Worm (Caenorhabditis elegans) whole organism, late embryonic: ENCODE data around the gene srh-199.
A peak's percentile ranks its signal among the peaks of the same experiment; 100 is the strongest.

Source experiments
- C08G9.2 ChIP-seq: sonication (generic microtip); optimal IDR thresholded peaks from 2 replicates; lab custom pipeline; 2016; ENCODE audit warnings: mild to moderate bottlenecking, missing genetic modification characterization, moderate library complexity, missing compliant biosample characterization
- C38D4.7 ChIP-seq: fragments of 200-800 bp; sonication (Bioruptor generic); optimal IDR thresholded peaks from 2 replicates; lab custom pipeline; 2018; ENCODE audit warnings: mild to moderate bottlenecking, missing genetic modification characterization, moderate library complexity, missing compliant biosample characterization
- F13H6.1 ChIP-seq: sonication (generic microtip); optimal IDR thresholded peaks from 2 replicates; lab custom pipeline; 2016; ENCODE audit warnings: missing genetic modification characterization, missing compliant biosample characterization
- K02D7.2 ChIP-seq: sonication (generic microtip); optimal IDR thresholded peaks from 2 replicates; lab custom pipeline; 2017; ENCODE audit warnings: mild to moderate bottlenecking, missing genetic modification characterization, missing compliant biosample characterization
- T23F11.4 ChIP-seq: fragments of 200-800 bp; sonication (Bioruptor generic); optimal IDR thresholded peaks from 2 replicates; lab custom pipeline; 2018; ENCODE audit warnings: mild to moderate bottlenecking, missing genetic modification characterization, missing compliant biosample characterization
- ahr-1 ChIP-seq: sonication (generic microtip); optimal IDR thresholded peaks from 2 replicates; lab custom pipeline; 2016; ENCODE audit warnings: missing genetic modification characterization, missing compliant biosample characterization
- ama-1 ChIP-seq: fragments of 150-350 bp; optimal IDR thresholded peaks from 2 replicates; lab custom pipeline; 2014
- ceh-14 ChIP-seq: sonication (generic microtip); optimal IDR thresholded peaks from 2 replicates; lab custom pipeline; 2016; ENCODE audit warnings: missing genotype, missing genetic modification characterization, missing compliant biosample characterization
- ceh-19 ChIP-seq: fragments of 200-800 bp; sonication (Bioruptor generic); optimal IDR thresholded peaks from 2 replicates; lab custom pipeline; 2018; ENCODE audit warnings: mild to moderate bottlenecking, missing genetic modification characterization, missing compliant biosample characterization
- ceh-30 ChIP-seq: fragments of 150-350 bp; optimal IDR thresholded peaks from 2 replicates; lab custom pipeline; 2014; ENCODE audit warnings: missing biosample characterization, missing genetic modification characterization
- ceh-34 ChIP-seq: sonication (generic microtip); optimal IDR thresholded peaks from 2 replicates; lab custom pipeline; 2016; ENCODE audit warnings: mild to moderate bottlenecking, missing genetic modification characterization, missing compliant biosample characterization
- ceh-45 ChIP-seq: fragments of 200-800 bp; sonication (Bioruptor generic); IDR thresholded peaks from 2 replicates; pipeline ENCODE4 v1.3.6; 2022; ENCODE audit warnings: missing genetic modification reagents, missing genetic modification characterization, missing compliant biosample characterization
- ceh-6 ChIP-seq: fragments of 200-800 bp; sonication (Bioruptor generic); optimal IDR thresholded peaks from 2 replicates; lab custom pipeline; 2018; ENCODE audit warnings: mild to moderate bottlenecking, missing genetic modification characterization, missing compliant biosample characterization
- che-1 ChIP-seq: sonication (generic microtip); optimal IDR thresholded peaks from 2 replicates; lab custom pipeline; 2016; ENCODE audit warnings: mild to moderate bottlenecking, missing genetic modification characterization, missing compliant biosample characterization
- dmd-4 ChIP-seq: sonication (generic microtip); optimal IDR thresholded peaks from 2 replicates; lab custom pipeline; 2016; ENCODE audit warnings: borderline replicate concordance, missing genetic modification characterization, missing compliant biosample characterization
- elt-2 ChIP-seq: sonication (generic microtip); optimal IDR thresholded peaks from 2 replicates; lab custom pipeline; 2016; ENCODE audit warnings: missing genetic modification reagents, missing genetic modification characterization, missing compliant biosample characterization
- elt-4 ChIP-seq: sonication (generic microtip); optimal IDR thresholded peaks from 2 replicates; lab custom pipeline; 2016; ENCODE audit warnings: missing genetic modification characterization, missing compliant biosample characterization
- eyg-1 ChIP-seq: sonication (generic microtip); optimal IDR thresholded peaks from 2 replicates; lab custom pipeline; 2016; ENCODE audit warnings: missing genotype, missing genetic modification characterization, missing compliant biosample characterization
- fkh-6 ChIP-seq: sonication (generic microtip); optimal IDR thresholded peaks from 2 replicates; lab custom pipeline; 2016; ENCODE audit warnings: missing genetic modification characterization, missing compliant biosample characterization
- gmeb-2 ChIP-seq: sonication (generic microtip); optimal IDR thresholded peaks from 2 replicates; lab custom pipeline; 2016; ENCODE audit warnings: missing genetic modification characterization, inconsistent platforms, missing compliant biosample characterization
- hlh-15 ChIP-seq: sonication (generic microtip); optimal IDR thresholded peaks from 2 replicates; lab custom pipeline; 2016; ENCODE audit warnings: missing genetic modification characterization, missing compliant biosample characterization
- hlh-8 ChIP-seq: sonication (generic microtip); optimal IDR thresholded peaks from 2 replicates; lab custom pipeline; 2016; ENCODE audit warnings: missing genotype, missing genetic modification characterization, missing compliant biosample characterization
- lim-6 ChIP-seq: sonication (generic microtip); optimal IDR thresholded peaks from 2 replicates; lab custom pipeline; 2016; ENCODE audit warnings: missing genetic modification characterization, missing compliant biosample characterization
- mec-3 ChIP-seq: sonication (generic microtip); optimal IDR thresholded peaks from 2 replicates; lab custom pipeline; 2016; ENCODE audit warnings: borderline replicate concordance, missing genetic modification characterization, missing compliant biosample characterization
- nfya-1 ChIP-seq: sonication (generic microtip); optimal IDR thresholded peaks from 2 replicates; lab custom pipeline; 2017; ENCODE audit warnings: missing genetic modification characterization, mild to moderate bottlenecking, missing compliant biosample characterization, antibody characterized with exemption, moderate library complexity
- nhr-11 ChIP-seq: fragments of 150-350 bp; optimal IDR thresholded peaks from 2 replicates; lab custom pipeline; 2014; ENCODE audit warnings: missing biosample characterization, missing genetic modification characterization
- npax-4 ChIP-seq: sonication (generic microtip); optimal IDR thresholded peaks from 2 replicates; lab custom pipeline; 2016; ENCODE audit warnings: missing genetic modification characterization, missing compliant biosample characterization
- odd-2 ChIP-seq: sonication (generic microtip); optimal IDR thresholded peaks from 2 replicates; lab custom pipeline; 2017; ENCODE audit warnings: antibody characterized with exemption, mild to moderate bottlenecking, missing genetic modification characterization, missing compliant biosample characterization
- pax-1 ChIP-seq: fragments of 150-350 bp; optimal IDR thresholded peaks from 2 replicates; lab custom pipeline; 2014; ENCODE audit warnings: missing biosample characterization, missing genetic modification characterization
- pros-1 ChIP-seq: fragments of 150-350 bp; optimal IDR thresholded peaks from 2 replicates; lab custom pipeline; 2014; ENCODE audit warnings: missing biosample characterization, missing genetic modification reagents, missing genetic modification characterization
- ref-2 ChIP-seq: sonication (generic microtip); optimal IDR thresholded peaks from 2 replicates; lab custom pipeline; 2016; ENCODE audit warnings: missing genetic modification characterization, missing compliant biosample characterization
- syd-9 ChIP-seq: sonication (generic microtip); optimal IDR thresholded peaks from 2 replicates; lab custom pipeline; 2016; ENCODE audit warnings: mild to moderate bottlenecking, missing genetic modification characterization, moderate library complexity, missing compliant biosample characterization
- tbx-2 ChIP-seq: sonication (generic microtip); optimal IDR thresholded peaks from 2 replicates; lab custom pipeline; 2016; ENCODE audit warnings: missing genetic modification characterization, missing compliant biosample characterization
- unc-3 ChIP-seq, 2 experiments: fragments of 200-800 bp in 1 of 2; sonication (Bioruptor generic) in 1 of 2; sonication (generic microtip) in 1 of 2; conservative IDR thresholded peaks in 1 of 2; optimal IDR thresholded peaks in 1 of 2; 2 replicates each; pipeline versions ENCODE4 v1.3.6 to Lab custom; 2016 to 2022; ENCODE audit warnings: missing compliant biosample characterization in 2 of 2, missing genetic modification characterization in 2 of 2, missing genetic modification reagents in 1 of 2
- unc-42 ChIP-seq: sonication (generic microtip); optimal IDR thresholded peaks from 2 replicates; lab custom pipeline; 2016; ENCODE audit warnings: missing genotype, missing genetic modification characterization, missing compliant biosample characterization
- unc-55 ChIP-seq: sonication (generic microtip); optimal IDR thresholded peaks from 2 replicates; lab custom pipeline; 2017; ENCODE audit warnings: missing biosample characterization, missing genetic modification reagents, missing genetic modification characterization
- unc-86 ChIP-seq: sonication (generic microtip); optimal IDR thresholded peaks from 2 replicates; lab custom pipeline; 2016; ENCODE audit warnings: missing genetic modification characterization, missing compliant biosample characterization
- zip-5 ChIP-seq: sonication (generic microtip); optimal IDR thresholded peaks from 2 replicates; lab custom pipeline; 2016; ENCODE audit warnings: missing genetic modification characterization, missing compliant biosample characterization

Gene srh-199

DNA sequence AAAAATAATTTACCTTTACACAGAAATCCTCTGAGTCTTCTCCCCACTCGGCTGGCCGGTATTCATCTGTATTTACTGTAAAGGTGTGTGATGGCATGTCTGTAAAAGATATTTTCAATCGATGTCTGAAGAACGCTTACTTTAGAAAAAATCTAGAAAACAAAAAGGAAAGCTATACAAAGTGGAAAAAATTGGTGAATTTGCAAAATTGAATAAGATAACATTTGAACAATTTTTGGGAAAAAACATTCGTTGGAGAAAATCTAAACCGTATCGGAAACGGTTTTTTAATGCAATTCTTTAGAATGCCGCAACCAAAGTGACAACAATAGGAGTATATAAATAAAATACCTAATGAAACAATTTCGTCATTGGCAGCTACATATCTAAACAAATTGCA is 30.6 kb upstream of the srh-199 start, which contains the start of gene F36H9.5:
TSS of gene F36H9.5 (minus strand) at position 101 of the 400 bp plus-strand sequence.
- TF ChIP-seq elt-2 (tag; lab: Kevin White, UChicago): no peak
- TF ChIP-seq unc-86 (tag; lab: Kevin White, UChicago): no peak
- no peak for TF ChIP-seq ama-1 (lab: Kevin White, UChicago)
- TF ChIP-seq tbx-2: no peak
- no peak for TF ChIP-seq lim-6 (tag; lab: Kevin White, UChicago)
- no peak for TF ChIP-seq ahr-1 (tag; lab: Kevin White, UChicago)
- no peak for TF ChIP-seq odd-2 (tag; lab: Kevin White, UChicago)
- no peak for TF ChIP-seq F13H6.1 (tag; lab: Kevin White, UChicago)
- no peak for TF ChIP-seq pros-1 (tag; lab: Kevin White, UChicago)

DNA sequence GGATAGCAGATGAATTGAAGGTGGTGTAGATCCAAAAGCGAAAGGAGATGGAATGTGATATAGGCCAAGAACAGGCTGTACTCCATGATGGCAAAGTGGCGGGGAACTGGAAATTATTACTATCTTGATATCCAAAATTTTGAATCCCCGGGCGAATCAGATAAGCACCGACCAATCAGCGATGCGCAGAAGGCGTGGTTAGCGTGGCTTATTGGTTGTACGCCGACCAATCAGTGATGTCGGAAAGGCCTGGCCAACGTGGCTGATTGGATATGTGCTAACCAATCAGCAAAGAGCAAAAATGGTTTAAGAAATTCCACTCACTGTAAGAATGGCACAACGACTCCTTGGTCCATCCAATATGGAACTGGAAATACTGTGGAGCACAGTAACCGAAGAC is 28.6 kb upstream of the srh-199 start:
- TF ChIP-seq nfya-1 (peak; percentile 85), ama-1 (lab: Kevin White, UChicago) (no peak)

DNA sequence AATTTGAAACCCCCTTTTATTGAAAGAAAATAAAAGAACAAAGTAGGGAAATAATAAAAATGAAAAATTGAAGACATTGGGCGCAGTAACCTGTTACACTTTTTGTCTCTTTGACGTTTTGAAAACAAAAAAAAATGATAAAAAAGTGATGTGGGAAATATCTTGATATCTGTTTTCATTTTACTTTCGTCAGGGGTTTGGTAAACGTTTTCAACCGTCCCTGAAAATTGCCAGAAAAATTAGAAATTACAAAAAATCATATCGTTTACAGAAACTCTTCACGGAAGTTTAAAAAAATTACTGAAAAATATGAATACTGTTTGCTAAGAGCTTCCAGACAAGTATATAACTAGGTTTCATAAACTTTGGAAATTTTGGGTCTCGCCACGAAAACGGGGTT is 27.8 kb upstream of the srh-199 start, which contains the start of gene F36H9.4:
TSS of gene F36H9.4 (minus strand) at position 101 of the 400 bp plus-strand sequence.
- TF ChIP-seq mec-3 (tag; lab: Kevin White, UChicago) (no peak), nhr-11 (tag; lab: Kevin White, UChicago) (no peak), lim-6 (tag; lab: Kevin White, UChicago) (no peak), C38D4.7 (GFP tag; lab: Kevin White, UChicago) (no peak), ceh-34 (tag; lab: Kevin White, UChicago) (no peak), ref-2 (tag; lab: Kevin White, UChicago) (no peak), dmd-4 (tag; lab: Kevin White, UChicago) (no peak), ceh-14 (no peak)

DNA sequence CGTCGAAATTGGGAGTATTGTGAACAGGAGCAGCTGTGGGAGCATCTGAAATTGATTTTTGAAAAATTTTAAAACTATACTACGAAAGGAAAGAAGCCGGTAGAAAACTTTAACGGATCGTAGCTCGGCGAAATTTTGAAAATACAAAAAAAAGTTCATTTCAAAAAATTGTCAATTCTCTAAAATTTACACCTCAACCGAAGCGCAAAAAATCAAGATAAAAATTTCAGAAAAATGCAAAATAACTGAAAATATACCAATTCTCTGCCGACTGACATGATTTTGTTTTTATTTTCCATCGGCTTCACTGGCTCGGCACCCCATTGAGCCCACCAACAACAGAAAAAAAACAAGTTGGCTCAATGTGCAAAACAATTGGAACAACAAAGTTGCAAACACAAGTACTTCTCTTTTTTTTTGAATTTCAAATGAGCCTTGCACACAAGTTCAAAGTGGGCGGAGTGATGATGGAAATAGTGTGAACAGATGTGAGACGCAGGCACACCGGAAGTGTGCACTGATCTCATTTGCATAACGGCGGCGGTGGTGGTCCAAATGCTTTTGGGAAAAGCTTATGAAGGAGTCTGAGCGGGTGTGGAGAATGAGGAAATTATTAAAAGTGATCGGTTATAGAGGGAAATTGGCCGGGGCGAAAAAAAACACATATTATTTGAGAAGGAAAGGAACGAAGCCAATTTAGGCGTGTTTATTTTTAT is 23.7 kb upstream of the srh-199 start, which contains the start of gene F36H9.7:
TSS of gene F36H9.7 (minus strand) at position 51 of the 716 bp plus-strand sequence.
- TF ChIP-seq odd-2 (tag; lab: Kevin White, UChicago): no peak
- peak; percentile 57 for TF ChIP-seq unc-42 (tag; lab: Kevin White, UChicago)

DNA sequence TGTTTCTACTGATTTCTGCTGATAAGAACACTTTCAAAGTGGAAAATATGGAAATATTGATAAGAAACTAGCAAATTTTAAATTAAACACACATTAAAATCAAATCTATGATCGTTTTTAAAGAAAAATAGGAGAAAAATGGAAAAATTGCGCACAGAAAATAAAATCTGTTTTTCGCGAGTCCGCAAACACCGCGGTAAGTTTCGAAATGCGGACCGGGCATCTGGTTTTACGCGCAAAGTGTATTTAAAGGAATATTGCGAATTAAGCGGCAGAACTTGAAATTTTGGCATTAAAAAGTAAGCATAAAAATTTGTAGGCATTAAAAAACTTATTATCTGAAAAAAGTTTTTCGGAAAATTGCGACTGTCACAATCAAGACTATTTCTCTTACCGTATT is 21.8 kb upstream of the srh-199 start:
- no peak for TF ChIP-seq C08G9.2 (tag; lab: Kevin White, UChicago)
- TF ChIP-seq T23F11.4 (GFP tag; lab: Kevin White, UChicago): no peak
- TF ChIP-seq unc-3 (GFP tag; conservative IDR thresholded peaks at IDR 0.05; lab: Robert Waterston, UW): no peak
- TF ChIP-seq unc-3 (tag; optimal IDR thresholded peaks at IDR 0.05; lab: Kevin White, UChicago): no peak
- TF ChIP-seq F13H6.1 (tag; lab: Kevin White, UChicago): no peak
- TF ChIP-seq syd-9: no peak
- no peak for TF ChIP-seq ceh-30 (tag; lab: Kevin White, UChicago)
- TF ChIP-seq fkh-6 (tag; lab: Kevin White, UChicago): no peak
- no peak for TF ChIP-seq che-1 (tag; lab: Kevin White, UChicago)
- TF ChIP-seq, all 69 proteins: peak for 0

DNA sequence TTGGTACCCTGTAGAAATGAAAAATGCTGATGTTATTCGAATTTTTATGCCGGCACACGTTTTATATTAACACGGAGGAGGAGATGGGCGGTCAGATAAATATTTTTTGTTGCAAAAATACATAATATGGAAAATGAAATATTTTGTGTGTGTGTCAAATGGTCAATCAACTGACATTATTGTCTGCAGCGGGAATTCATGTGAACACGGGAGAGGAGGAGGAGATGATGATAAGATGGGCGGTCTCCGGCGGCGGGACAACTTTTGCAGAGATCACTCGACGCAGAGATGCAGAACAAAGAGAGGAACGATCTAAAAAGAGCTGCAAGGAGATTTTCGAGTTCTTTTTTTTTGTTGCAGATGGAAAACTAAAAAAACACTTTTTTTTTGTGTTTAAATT is 20.4 kb upstream of the srh-199 start, which contains the start of gene dhs-13:
TSS of gene dhs-13 (minus strand) at position 8 of the 400 bp plus-strand sequence.
- TF ChIP-seq K02D7.2 (no peak), unc-55 (GFP tag; lab: Kevin White, UChicago) (peak; percentile 21)

DNA sequence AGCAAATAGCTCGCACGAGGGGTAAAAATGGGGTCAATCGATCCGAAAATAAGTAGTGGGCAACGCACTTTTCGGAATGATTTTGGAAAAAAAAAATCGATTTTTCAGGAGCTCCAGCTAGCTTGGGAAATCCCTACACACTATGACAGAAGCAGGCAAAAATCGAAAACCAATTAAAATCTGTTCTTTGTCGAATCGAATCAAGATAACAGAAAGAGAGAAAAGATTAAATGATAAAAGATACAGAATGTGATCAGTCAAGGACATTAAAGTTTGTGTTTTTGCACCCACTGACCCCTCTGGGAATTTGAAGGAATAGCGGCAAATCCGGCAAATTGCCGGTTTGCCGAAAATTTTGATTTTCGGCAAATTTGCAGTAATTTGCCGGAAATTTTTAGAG is 16.1 kb upstream of the srh-199 start:
- no peak for TF ChIP-seq unc-42 (tag; lab: Kevin White, UChicago)
- TF ChIP-seq hlh-8 (tag; lab: Kevin White, UChicago): no peak
- no peak for TF ChIP-seq ceh-19 (GFP tag; lab: Kevin White, UChicago)
- TF ChIP-seq odd-2 (tag; lab: Kevin White, UChicago): no peak
- TF ChIP-seq ceh-30 (tag; lab: Kevin White, UChicago): no peak
- no peak for TF ChIP-seq ceh-45 (GFP tag; lab: Robert Waterston, UW)
- no peak for TF ChIP-seq eyg-1
- no peak for TF ChIP-seq unc-3 (GFP tag; conservative IDR thresholded peaks at IDR 0.05; lab: Robert Waterston, UW)
- no peak for TF ChIP-seq unc-3 (tag; optimal IDR thresholded peaks at IDR 0.05; lab: Kevin White, UChicago)
- TF ChIP-seq pax-1 (tag; lab: Kevin White, UChicago): no peak
- TF ChIP-seq npax-4 (tag; lab: Kevin White, UChicago): no peak
- no peak for TF ChIP-seq elt-4 (tag; lab: Kevin White, UChicago)
- TF ChIP-seq hlh-15 (tag; lab: Kevin White, UChicago): no peak
- TF ChIP-seq ceh-34 (tag; lab: Kevin White, UChicago): no peak
- no peak for TF ChIP-seq gmeb-2 (tag; lab: Kevin White, UChicago)
- no peak for TF ChIP-seq zip-5 (tag; lab: Kevin White, UChicago)
- TF ChIP-seq ceh-6: no peak
- no peak for TF ChIP-seq C38D4.7 (GFP tag; lab: Kevin White, UChicago)
- TF ChIP-seq, all 69 proteins: peak for 0
